Fruit fly (Drosophila melanogaster): ENCODE data around the gene Root.

The Root gene

DNA sequence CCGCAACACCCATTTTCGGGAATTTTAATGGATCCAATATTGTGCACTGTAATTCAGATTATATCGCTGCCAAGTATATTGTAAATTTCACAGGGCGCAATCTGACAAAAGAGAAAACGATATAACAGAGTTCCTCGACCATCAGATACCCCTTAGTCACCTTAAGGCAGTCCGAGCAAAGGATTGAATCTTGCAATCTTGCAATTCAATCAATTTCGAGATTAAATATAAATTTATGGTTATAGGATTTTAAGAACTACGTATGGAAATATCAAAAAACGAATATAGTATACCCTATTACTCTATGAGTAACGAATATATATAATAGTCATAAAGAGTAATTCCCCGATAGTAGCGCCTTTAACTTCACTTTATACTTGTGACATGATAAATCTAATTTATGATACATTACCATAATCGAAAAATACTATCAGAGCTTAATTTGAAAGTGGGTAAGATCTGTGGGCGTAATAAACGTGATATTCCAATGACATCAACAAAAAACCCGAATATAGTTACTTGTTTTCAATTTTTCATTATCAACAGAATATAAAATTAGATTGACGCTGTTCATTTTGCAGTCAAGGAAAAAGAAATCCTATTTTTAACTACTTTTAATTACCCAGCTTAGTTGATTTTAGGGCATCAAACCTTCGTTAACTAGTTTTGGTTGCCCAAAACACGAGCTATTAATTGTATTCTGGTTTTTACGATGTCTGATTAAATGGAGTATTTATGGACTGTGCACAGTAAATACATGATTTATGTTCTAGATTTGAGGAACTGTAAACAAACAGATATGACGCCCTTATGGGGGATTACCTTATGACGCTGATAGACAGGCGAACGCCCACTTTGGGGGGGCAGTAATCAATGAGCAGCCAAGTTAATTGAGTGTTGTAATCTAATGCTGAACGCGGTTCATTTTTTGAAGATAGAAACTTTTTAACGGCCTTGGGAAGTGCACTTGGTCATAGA is 25.7 kb downstream of the Root start (continued):
- TF ChIP-seq CG3919 (GFP tag; optimal IDR thresholded peaks at IDR 0.05), result no peak
- no peak for TF ChIP-seq CG1621 (tag; optimal IDR thresholded peaks at IDR 0.05)
- TF ChIP-seq Hr38 (GFP tag; optimal IDR thresholded peaks at IDR 0.05), result no peak
- peak; percentile 55 for TF ChIP-seq fkh (GFP tag; optimal IDR thresholded peaks at IDR 0.05)
- TF ChIP-seq Blimp-1 (GFP tag; optimal IDR thresholded peaks at IDR 0.05), result no peak

DNA sequence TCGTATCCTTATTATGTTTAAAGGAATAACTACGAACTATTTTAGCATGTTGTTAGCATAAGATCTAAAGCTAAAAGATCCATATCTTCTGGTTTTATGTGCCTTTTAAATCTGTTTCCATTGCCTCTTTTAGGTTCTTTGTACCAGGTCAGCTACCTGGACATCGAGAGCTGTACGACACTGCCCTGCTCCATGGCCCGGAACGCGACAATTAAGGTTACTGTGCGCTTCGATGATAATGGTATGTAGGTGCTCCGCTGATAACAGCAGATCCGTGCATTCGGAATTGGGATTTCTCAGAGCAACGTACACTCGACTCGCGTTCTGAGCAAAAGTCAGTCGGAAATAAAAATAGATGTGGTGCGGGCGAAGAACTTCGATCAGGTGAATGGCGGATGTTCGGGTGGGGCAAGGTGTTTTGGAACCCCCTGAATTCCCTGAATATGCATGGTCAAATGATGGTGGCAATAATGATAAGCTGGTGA is 26.6 kb downstream of the Root start:
- TF ChIP-seq lz (GFP tag; optimal IDR thresholded peaks at IDR 0.05) (no peak), Met (GFP tag; optimal IDR thresholded peaks at IDR 0.05) (no peak), CG11762 (GFP tag; optimal IDR thresholded peaks at IDR 0.05; ENCODE audit: insufficient read depth) (no peak), svp (GFP tag) (peak; percentile 98), achi (GFP tag; optimal IDR thresholded peaks at IDR 0.05) (no peak), CG31627 (GFP tag; optimal IDR thresholded peaks at IDR 0.05) (no peak), net (GFP tag; optimal IDR thresholded peaks at IDR 0.05) (no peak)

DNA sequence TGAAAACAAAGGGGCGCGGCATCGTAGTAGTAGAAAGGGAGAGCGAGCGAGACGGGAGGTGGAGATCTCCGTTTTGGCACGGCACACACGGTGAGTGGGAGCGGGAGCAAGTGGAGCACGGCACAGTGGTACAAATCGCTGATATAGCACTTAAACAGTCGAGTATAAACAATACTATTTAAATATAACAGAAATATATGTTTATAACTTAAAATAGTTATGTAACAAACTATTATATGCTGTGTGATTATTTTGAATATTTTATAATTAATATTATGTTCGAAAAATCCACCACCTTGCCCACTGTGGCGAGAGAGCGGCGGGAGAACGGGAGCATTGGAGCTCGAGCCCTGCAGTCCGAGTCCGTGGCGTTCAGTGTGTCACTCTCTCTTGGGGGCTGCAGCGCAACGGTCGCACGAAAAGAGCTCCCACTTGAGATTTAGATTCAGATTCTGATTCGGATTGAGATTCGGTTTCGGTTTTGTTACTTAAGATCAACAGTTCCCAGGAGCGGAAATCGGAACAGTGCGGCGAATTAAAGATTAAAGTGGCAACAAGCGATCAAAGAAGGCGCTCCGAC is 28.0 kb downstream of the Root start, which contains the start of gene Kal1:
TSS of gene Kal1 (plus strand) at position 383 of the 580 bp plus-strand sequence.
- TF ChIP-seq Smox (GFP tag; optimal IDR thresholded peaks at IDR 0.05), result peak; percentile 93
- peak; percentile 81 for TF ChIP-seq Hr39 (GFP tag; optimal IDR thresholded peaks at IDR 0.05)
- TF ChIP-seq net (GFP tag; optimal IDR thresholded peaks at IDR 0.05), result peak; percentile 97
- TF ChIP-seq achi (GFP tag; optimal IDR thresholded peaks at IDR 0.05), result peak; percentile 98
- peak; percentile 99 for TF ChIP-seq ss (GFP tag; optimal IDR thresholded peaks at IDR 0.05)
- peak; percentile 98 for TF ChIP-seq esn (GFP tag; optimal IDR thresholded peaks at IDR 0.05)
- peak; percentile 97 for TF ChIP-seq eg (GFP tag; IDR thresholded peaks at IDR 0.05)
- peak; percentile 98 for TF ChIP-seq CG9139 (GFP tag; optimal IDR thresholded peaks at IDR 0.05)
- peak; percentile 91 to 94 for TF ChIP-seq salr (GFP tag; optimal IDR thresholded peaks at IDR 0.05)
- peak; percentile 99 for TF ChIP-seq CG34406 (GFP tag; optimal IDR thresholded peaks at IDR 0.05)
- peak; percentile 92 for TF ChIP-seq fd85E (GFP tag; optimal IDR thresholded peaks at IDR 0.05)
- TF ChIP-seq CG10669 (GFP tag; optimal IDR thresholded peaks at IDR 0.05), result peak; percentile 97
- TF ChIP-seq acj6 (GFP tag; optimal IDR thresholded peaks at IDR 0.05), result peak; percentile 98
- peak; percentile 92 for TF ChIP-seq Hr4 (GFP tag; optimal IDR thresholded peaks at IDR 0.05)
- TF ChIP-seq svp (GFP tag), result peak; percentile 98
- peak; percentile 98 for TF ChIP-seq CG8632 (GFP tag; optimal IDR thresholded peaks at IDR 0.05)
- peak; percentile 87 for TF ChIP-seq CG4318 (GFP tag; optimal IDR thresholded peaks at IDR 0.05)
- peak; percentile 95 for TF ChIP-seq Eip75B (GFP tag; optimal IDR thresholded peaks at IDR 0.05)
- peak; percentile 91 for TF ChIP-seq pdm3 (GFP tag; optimal IDR thresholded peaks at IDR 0.05)
- peak; percentile 97 for TF ChIP-seq OdsH (GFP tag; optimal IDR thresholded peaks at IDR 0.05)
- peak; percentile 96 for TF ChIP-seq CG11762 (GFP tag; optimal IDR thresholded peaks at IDR 0.05; ENCODE audit: insufficient read depth)
- peak; percentile 99 for TF ChIP-seq CG8119 (GFP tag; IDR thresholded peaks at IDR 0.05)
- peak; percentile 94 for TF ChIP-seq Sox15 (GFP tag; optimal IDR thresholded peaks at IDR 0.05)
- peak; percentile 99 for TF ChIP-seq CG15336 (GFP tag; IDR thresholded peaks at IDR 0.05)
- peak; percentile 36 for TF ChIP-seq fkh (GFP tag; optimal IDR thresholded peaks at IDR 0.05)
- peak; percentile 96 for TF ChIP-seq Gug (GFP tag; IDR thresholded peaks at IDR 0.05)
- peak; percentile 94 for TF ChIP-seq Blimp-1 (GFP tag; optimal IDR thresholded peaks at IDR 0.05)
- peak; percentile 91 for TF ChIP-seq lz (GFP tag; optimal IDR thresholded peaks at IDR 0.05)
- peak; percentile 96 for TF ChIP-seq Sox102F (GFP tag; optimal IDR thresholded peaks at IDR 0.05)
- peak; percentile 98 for TF ChIP-seq fd59A (GFP tag; optimal IDR thresholded peaks at IDR 0.05)
- peak; percentile 98 for TF ChIP-seq dsx (GFP tag; optimal IDR thresholded peaks at IDR 0.05; ENCODE audit: poor library complexity, severe bottlenecking)
- TF ChIP-seq CG7368 (GFP tag; optimal IDR thresholded peaks at IDR 0.05), result peak; percentile 97
- peak; percentile 97 for TF ChIP-seq CG16779 (tag; optimal IDR thresholded peaks at IDR 0.05)
- peak; percentile 94 for TF ChIP-seq CG11294 (GFP tag; IDR thresholded peaks at IDR 0.05)
- peak; percentile 98 for TF ChIP-seq CG3032 (tag; optimal IDR thresholded peaks at IDR 0.05)
- TF ChIP-seq CG6792 (GFP tag; optimal IDR thresholded peaks at IDR 0.05), result peak; percentile 99
- TF ChIP-seq vri (GFP tag; optimal IDR thresholded peaks at IDR 0.05), result peak; percentile 96
- TF ChIP-seq CG32006 (GFP tag; optimal IDR thresholded peaks at IDR 0.05), result peak; percentile 97
- TF ChIP-seq CG6163 (GFP tag; IDR thresholded peaks at IDR 0.05), result peak; percentile 98

Data from whole organism, prepupa.